Worm (Caenorhabditis elegans) whole organism, mixed stage, embryonic: Measurements from ENCODE around the gene T22F3.11.

Experiments used
- M03D4.4 ChIP-seq: sonication (generic microtip); optimal IDR thresholded peaks from 2 replicates; lab custom pipeline; 2017; ENCODE audit warnings: mild to moderate bottlenecking, missing genetic modification characterization, missing compliant biosample characterization
- bed-3 ChIP-seq: fragments of 200-800 bp; sonication (Bioruptor generic); optimal IDR thresholded peaks from 3 replicates; lab custom pipeline; 2018; ENCODE audit warnings: mild to moderate bottlenecking, missing genetic modification characterization, moderate library complexity, missing compliant biosample characterization
- blmp-1 ChIP-seq: fragments of 150-350 bp; optimal IDR thresholded peaks from 2 replicates; lab custom pipeline; 2014; ENCODE audit warnings: missing biosample characterization, missing genetic modification characterization
- ceh-39 ChIP-seq: fragments of 150-350 bp; optimal IDR thresholded peaks from 2 replicates; lab custom pipeline; 2014; ENCODE audit warnings: missing biosample characterization, missing genetic modification characterization
- ceh-43 ChIP-seq: fragments of 200-800 bp; sonication (Bioruptor generic); optimal IDR thresholded peaks from 2 replicates; lab custom pipeline; 2018; ENCODE audit warnings: mild to moderate bottlenecking, missing genetic modification characterization, moderate library complexity, missing compliant biosample characterization
- ceh-83 ChIP-seq: fragments of 200-800 bp; sonication (Bioruptor generic); optimal IDR thresholded peaks from 2 replicates; lab custom pipeline; 2018; ENCODE audit warnings: mild to moderate bottlenecking, missing genetic modification characterization, missing compliant biosample characterization
- ces-1 ChIP-seq: fragments of 150-350 bp; optimal IDR thresholded peaks from 2 replicates; lab custom pipeline; 2014; ENCODE audit warnings: missing biosample characterization, missing genetic modification reagents, missing genetic modification characterization
- cnd-1 ChIP-seq: fragments of 200-800 bp; sonication (Bioruptor generic); optimal IDR thresholded peaks from 2 replicates; lab custom pipeline; 2018; ENCODE audit warnings: mild to moderate bottlenecking, missing genetic modification characterization, missing compliant biosample characterization
- drap-1 ChIP-seq: fragments of 200-800 bp; sonication (Bioruptor generic); optimal IDR thresholded peaks from 3 replicates; lab custom pipeline; 2018; ENCODE audit warnings: mild to moderate bottlenecking, missing genetic modification characterization, missing compliant biosample characterization
- elt-1 ChIP-seq: sonication (generic microtip); optimal IDR thresholded peaks from 2 replicates; lab custom pipeline; 2017; ENCODE audit warnings: missing genetic modification characterization, mild to moderate bottlenecking, missing compliant biosample characterization, antibody characterized with exemption, moderate library complexity, borderline replicate concordance; ENCODE audit not compliant: insufficient read depth
- elt-3 ChIP-seq: fragments of 150-350 bp; optimal IDR thresholded peaks from 2 replicates; lab custom pipeline; 2014; ENCODE audit warnings: missing biosample characterization, missing genetic modification characterization
- flh-1 ChIP-seq: fragments of 200-800 bp; sonication (Bioruptor generic); optimal IDR thresholded peaks from 2 replicates; lab custom pipeline; 2018; ENCODE audit warnings: mild to moderate bottlenecking, missing genetic modification characterization, moderate library complexity, missing compliant biosample characterization
- ham-2 ChIP-seq: fragments of 200-800 bp; sonication (Bioruptor generic); optimal IDR thresholded peaks from 2 replicates; lab custom pipeline; 2018; ENCODE audit warnings: mild to moderate bottlenecking, missing genetic modification characterization, missing compliant biosample characterization
- hlh-1 ChIP-seq: fragments of 150-350 bp; optimal IDR thresholded peaks from 2 replicates; lab custom pipeline; 2014; ENCODE audit warnings: missing biosample characterization, missing genetic modification reagents, missing genetic modification characterization
- lin-13 ChIP-seq: fragments of 150-350 bp; optimal IDR thresholded peaks from 2 replicates; lab custom pipeline; 2014; ENCODE audit warnings: missing biosample characterization, missing genetic modification characterization
- lin-32 ChIP-seq: fragments of 200-800 bp; sonication (Bioruptor generic); optimal IDR thresholded peaks from 2 replicates; lab custom pipeline; 2018; ENCODE audit warnings: mild to moderate bottlenecking, missing genetic modification characterization, missing compliant biosample characterization
- lsy-2 ChIP-seq: fragments of 150-350 bp; optimal IDR thresholded peaks from 2 replicates; lab custom pipeline; 2014; ENCODE audit warnings: missing biosample characterization, missing genetic modification characterization
- mab-5 ChIP-seq: fragments of 150-350 bp; optimal IDR thresholded peaks from 2 replicates; lab custom pipeline; 2014; ENCODE audit warnings: missing biosample characterization, missing genetic modification characterization
- mep-1 ChIP-seq: fragments of 150-350 bp; optimal IDR thresholded peaks from 2 replicates; lab custom pipeline; 2017; ENCODE audit warnings: missing biosample characterization, missing genetic modification reagents, missing genetic modification characterization, inconsistent platforms
- mls-2 ChIP-seq: sonication (generic microtip); optimal IDR thresholded peaks from 2 replicates; lab custom pipeline; 2016; ENCODE audit warnings: mild to moderate bottlenecking, missing genetic modification characterization, moderate library complexity, missing compliant biosample characterization
- nhr-12 ChIP-seq: fragments of 150-350 bp; optimal IDR thresholded peaks from 2 replicates; lab custom pipeline; 2014; ENCODE audit warnings: missing biosample characterization, missing genetic modification characterization
- nhr-2 ChIP-seq: fragments of 150-350 bp; optimal IDR thresholded peaks from 2 replicates; lab custom pipeline; 2014; ENCODE audit warnings: missing biosample characterization, missing genetic modification characterization
- nhr-237 ChIP-seq: fragments of 150-350 bp; optimal IDR thresholded peaks from 2 replicates; lab custom pipeline; 2014; ENCODE audit warnings: missing biosample characterization, missing genetic modification characterization
- nhr-28 ChIP-seq: fragments of 150-350 bp; optimal IDR thresholded peaks from 2 replicates; lab custom pipeline; 2014; ENCODE audit warnings: missing biosample characterization, missing genetic modification characterization
- nhr-76 ChIP-seq: sonication (generic microtip); optimal IDR thresholded peaks from 2 replicates; lab custom pipeline; 2017; ENCODE audit warnings: missing biosample characterization, missing genetic modification characterization
- pha-4 ChIP-seq: fragments of 150-350 bp; optimal IDR thresholded peaks from 2 replicates; lab custom pipeline; 2018; ENCODE audit warnings: missing biosample characterization, missing genetic modification reagents, missing genetic modification characterization
- sem-2 ChIP-seq: fragments of 200-800 bp; sonication (Bioruptor generic); optimal IDR thresholded peaks from 2 replicates; lab custom pipeline; 2018; ENCODE audit warnings: mild to moderate bottlenecking, missing genetic modification characterization, missing compliant biosample characterization
- sptf-1 ChIP-seq: sonication (generic microtip); optimal IDR thresholded peaks from 2 replicates; lab custom pipeline; 2017; ENCODE audit warnings: mild to moderate bottlenecking, missing genetic modification characterization, moderate library complexity, missing compliant biosample characterization
- tbx-8 ChIP-seq: fragments of 200-800 bp; sonication (Bioruptor generic); optimal IDR thresholded peaks from 2 replicates; lab custom pipeline; 2018; ENCODE audit warnings: mild to moderate bottlenecking, missing genetic modification characterization, moderate library complexity, missing compliant biosample characterization
- unc-120 ChIP-seq: sonication (generic microtip); optimal IDR thresholded peaks from 2 replicates; lab custom pipeline; 2017; ENCODE audit warnings: missing genetic modification characterization, missing compliant biosample characterization; ENCODE audit not compliant: poor library complexity, severe bottlenecking
- unc-39 ChIP-seq: fragments of 150-350 bp; optimal IDR thresholded peaks from 2 replicates; lab custom pipeline; 2014; ENCODE audit warnings: missing biosample characterization, missing genetic modification characterization
- unc-62 ChIP-seq: fragments of 150-350 bp; optimal IDR thresholded peaks from 2 replicates; lab custom pipeline; 2014; ENCODE audit warnings: missing biosample characterization, missing genetic modification reagents, missing genetic modification characterization
- zip-8 ChIP-seq: fragments of 150-350 bp; optimal IDR thresholded peaks from 2 replicates; lab custom pipeline; 2014; ENCODE audit warnings: missing biosample characterization, missing genetic modification characterization

T22F3.11 gene

ce11 chrV:3582086-3582485 is 32.3 kb downstream of the T22F3.11 start:
- TF ChIP-seq lin-13 (no peak), mab-5 (no peak), nhr-12 (tag; lab: Kevin White, UChicago) (no peak), nhr-76 (tag; lab: Kevin White, UChicago) (no peak), mls-2 (tag; lab: Kevin White, UChicago) (no peak), sptf-1 (tag; lab: Kevin White, UChicago) (no peak), nhr-28 (tag; lab: Kevin White, UChicago) (no peak), ceh-39 (tag; lab: Kevin White, UChicago) (no peak), ceh-43 (GFP tag; lab: Kevin White, UChicago) (no peak), unc-62 (no peak), hlh-1 (tag; lab: Kevin White, UChicago) (no peak), pha-4 (tag; lab: Kevin White, UChicago) (no peak), elt-1 (no peak), blmp-1 (tag; lab: Kevin White, UChicago) (no peak), mep-1 (tag; lab: Kevin White, UChicago) (no peak), lsy-2 (tag; lab: Kevin White, UChicago) (no peak), unc-120 (tag; lab: Kevin White, UChicago) (no peak), flh-1 (GFP tag; lab: Kevin White, UChicago) (no peak)
- TF ChIP-seq, all 35 proteins: peak for 0

ce11 chrV:3581643-3582042 is 32.7 kb downstream of the T22F3.11 start:
- TF ChIP-seq ceh-83 (GFP tag; lab: Kevin White, UChicago) = no peak
- TF ChIP-seq nhr-237 (tag; lab: Kevin White, UChicago) = no peak
- TF ChIP-seq zip-8 (tag; lab: Kevin White, UChicago) = no peak
- no peak for TF ChIP-seq mep-1 (tag; lab: Kevin White, UChicago)
- TF ChIP-seq bed-3 (GFP tag; lab: Kevin White, UChicago) = no peak
- TF ChIP-seq mab-5 = no peak
- no peak for TF ChIP-seq flh-1 (GFP tag; lab: Kevin White, UChicago)
- no peak for TF ChIP-seq lin-32 (GFP tag; lab: Kevin White, UChicago)
- no peak for TF ChIP-seq sptf-1 (tag; lab: Kevin White, UChicago)
- TF ChIP-seq pha-4 (tag; lab: Kevin White, UChicago) = no peak
- no peak for TF ChIP-seq nhr-28 (tag; lab: Kevin White, UChicago)
- no peak for TF ChIP-seq tbx-8 (GFP tag; lab: Kevin White, UChicago)
- no peak for TF ChIP-seq cnd-1 (tag; lab: Kevin White, UChicago)
- TF ChIP-seq elt-3 = no peak
- no peak for TF ChIP-seq sem-2
- TF ChIP-seq nhr-2 (tag; lab: Kevin White, UChicago) = no peak
- TF ChIP-seq ham-2 = no peak
- no peak for TF ChIP-seq hlh-1 (tag; lab: Kevin White, UChicago)

- TF ChIP-seq nhr-28 (tag; lab: Kevin White, UChicago) = no peak
- TF ChIP-seq drap-1 (GFP tag; lab: Kevin White, UChicago) = no peak
- TF ChIP-seq hlh-1 (tag; lab: Kevin White, UChicago) = no peak
- TF ChIP-seq nhr-12 (tag; lab: Kevin White, UChicago) = no peak
- no peak for TF ChIP-seq ceh-83 (GFP tag; lab: Kevin White, UChicago)
- no peak for TF ChIP-seq lin-32 (GFP tag; lab: Kevin White, UChicago)
- TF ChIP-seq unc-120 (tag; lab: Kevin White, UChicago) = no peak
- TF ChIP-seq M03D4.4 (tag; lab: Kevin White, UChicago) = no peak
- no peak for TF ChIP-seq sptf-1 (tag; lab: Kevin White, UChicago)
- no peak for TF ChIP-seq nhr-2 (tag; lab: Kevin White, UChicago)
- TF ChIP-seq pha-4 (tag; lab: Kevin White, UChicago) = no peak
- no peak for TF ChIP-seq mab-5
- no peak for TF ChIP-seq ham-2
- no peak for TF ChIP-seq unc-39 (tag; lab: Kevin White, UChicago)
- TF ChIP-seq nhr-76 (tag; lab: Kevin White, UChicago) = no peak
- no peak for TF ChIP-seq zip-8 (tag; lab: Kevin White, UChicago)
- TF ChIP-seq ceh-39 (tag; lab: Kevin White, UChicago) = no peak
Observed at ce11 chrV:3581034-3581433, 33.3 kb downstream of the T22F3.11 start.

ce11 chrV:3580385-3580784 is 34.0 kb downstream of the T22F3.11 start:
- TF ChIP-seq ces-1 (GFP tag; lab: Kevin White, UChicago) (no peak), ceh-39 (tag; lab: Kevin White, UChicago) (no peak), lin-32 (GFP tag; lab: Kevin White, UChicago) (no peak), unc-39 (tag; lab: Kevin White, UChicago) (no peak), elt-1 (no peak), flh-1 (GFP tag; lab: Kevin White, UChicago) (no peak), ceh-83 (GFP tag; lab: Kevin White, UChicago) (no peak), drap-1 (GFP tag; lab: Kevin White, UChicago) (no peak), sptf-1 (tag; lab: Kevin White, UChicago) (no peak), lin-13 (no peak), M03D4.4 (tag; lab: Kevin White, UChicago) (no peak), hlh-1 (tag; lab: Kevin White, UChicago) (no peak), tbx-8 (GFP tag; lab: Kevin White, UChicago) (no peak), elt-3 (no peak)
